Fruit fly (Drosophila melanogaster) whole organism, wandering third instar larva: ENCODE results near the gene CG5776.

Experiments
- CG32264 ChIP-seq: fragments of 200-800 bp; sonication (Bioruptor generic); optimal IDR thresholded peaks from 2 replicates; lab custom pipeline; 2016; ENCODE audit warnings: missing biosample characterization, missing genetic modification characterization
- CrebA ChIP-seq: fragments of 200-800 bp; sonication (Bioruptor generic); optimal IDR thresholded peaks from 2 replicates; lab custom pipeline; 2016; ENCODE audit warnings: missing biosample characterization, mild to moderate bottlenecking, missing genetic modification characterization, borderline replicate concordance
- Dfd ChIP-seq: fragments of >200 bp; optimal IDR thresholded peaks from 2 replicates; lab custom pipeline; 2017; ENCODE audit warnings: missing biosample characterization, missing genetic modification characterization
- Dif ChIP-seq: fragments of 200-275, 200-300 bp; sonication (Bioruptor generic); optimal IDR thresholded peaks from 2 replicates; lab custom pipeline; 2018; ENCODE audit warnings: missing biosample characterization, missing genetic modification characterization; ENCODE audit not compliant: partially characterized antibody
- GATAd ChIP-seq: sonication (Bioruptor generic); optimal IDR thresholded peaks from 2 replicates; lab custom pipeline; 2016; ENCODE audit warnings: missing biosample characterization, missing genetic modification characterization
- HLH106 ChIP-seq: fragments of 200-800 bp; optimal IDR thresholded peaks from 3 replicates; lab custom pipeline; 2019; ENCODE audit warnings: missing biosample characterization, mild to moderate bottlenecking, missing genetic modification characterization, moderate library complexity
- Hr78 ChIP-seq: fragments of >200 bp; optimal IDR thresholded peaks from 2 replicates; lab custom pipeline; 2017; ENCODE audit warnings: missing biosample characterization, missing genetic modification characterization
- Mio ChIP-seq: sonication (Bioruptor generic); optimal IDR thresholded peaks from 2 replicates; lab custom pipeline; 2016; ENCODE audit warnings: missing biosample characterization, missing genetic modification characterization
- Myc ChIP-seq: fragments of >200 bp; optimal IDR thresholded peaks from 2 replicates; lab custom pipeline; 2017
- OdsH ChIP-seq: fragments of 200-800 bp; sonication (Bioruptor generic); optimal IDR thresholded peaks from 2 replicates; lab custom pipeline; 2016; ENCODE audit warnings: missing biosample characterization, mild to moderate bottlenecking, missing genetic modification characterization
- Rel ChIP-seq, 2 experiments: fragments of 200-800 bp; sonication (Bioruptor generic) in 1 of 2; optimal IDR thresholded peaks; 2 replicates in 1 of 2; 3 replicates in 1 of 2; lab custom pipeline; 2016 to 2019; ENCODE audit warnings: mild to moderate bottlenecking in 2 of 2, missing biosample characterization in 2 of 2, missing genetic modification characterization in 2 of 2, moderate library complexity in 1 of 2
- Sp1 ChIP-seq: fragments of 200-800 bp; sonication (Bioruptor generic); optimal IDR thresholded peaks from 3 replicates; lab custom pipeline; 2019; ENCODE audit warnings: missing biosample characterization, mild to moderate bottlenecking, missing genetic modification characterization, moderate library complexity
- Vsx2 ChIP-seq: fragments of 200-300, 225-300 bp; sonication (Bioruptor generic); optimal IDR thresholded peaks from 2 replicates; lab custom pipeline; 2018; ENCODE audit warnings: missing biosample characterization, missing genetic modification characterization; ENCODE audit not compliant: partially characterized antibody
- br ChIP-seq: fragments of 200-800 bp; sonication (Bioruptor generic); optimal IDR thresholded peaks from 2 replicates; lab custom pipeline; 2016; ENCODE audit warnings: missing biosample characterization, missing genetic modification characterization
- brk ChIP-seq: fragments of 200-800 bp; sonication (Bioruptor generic); optimal IDR thresholded peaks from 2 replicates; lab custom pipeline; 2016; ENCODE audit warnings: missing biosample characterization, mild to moderate bottlenecking, missing genetic modification characterization
- dl ChIP-seq, 2 experiments: fragments of 175-275, 200-275 bp in 1 of 2; fragments of 200-275 bp in 1 of 2; sonication (Bioruptor generic); optimal IDR thresholded peaks; lab custom pipeline; 2018; ENCODE audit warnings: mild to moderate bottlenecking in 2 of 2, missing biosample characterization in 2 of 2, missing genetic modification characterization in 2 of 2, moderate library complexity in 2 of 2; ENCODE audit not compliant: partially characterized antibody in 2 of 2, insufficient read depth in 1 of 2
- dmrt93B ChIP-seq: fragments of 200-800 bp; sonication (Bioruptor generic); optimal IDR thresholded peaks from 2 replicates; lab custom pipeline; 2018; ENCODE audit warnings: missing biosample characterization, mild to moderate bottlenecking, missing genetic modification characterization
- dsf ChIP-seq: sonication (Bioruptor generic); optimal IDR thresholded peaks from 2 replicates; lab custom pipeline; 2016; ENCODE audit warnings: missing biosample characterization, missing genetic modification characterization, borderline replicate concordance
- ey ChIP-seq: fragments of 200-800 bp; sonication (Bioruptor generic); optimal IDR thresholded peaks from 2 replicates; lab custom pipeline; 2016; ENCODE audit warnings: missing biosample characterization, missing genetic modification characterization
- fru ChIP-seq: fragments of 200-800 bp; sonication (Bioruptor generic); optimal IDR thresholded peaks from 3 replicates; lab custom pipeline; 2016; ENCODE audit warnings: missing biosample characterization, mild to moderate bottlenecking, missing genetic modification characterization
- h ChIP-seq: fragments of 200-800 bp; sonication (Bioruptor generic); optimal IDR thresholded peaks from 3 replicates; lab custom pipeline; 2016; ENCODE audit warnings: missing biosample characterization, mild to moderate bottlenecking, missing genetic modification characterization
- jim ChIP-seq: fragments of 175-275, 200-325 bp; sonication (Bioruptor generic); optimal IDR thresholded peaks from 2 replicates; lab custom pipeline; 2016; ENCODE audit warnings: missing biosample characterization, mild to moderate bottlenecking, missing genetic modification characterization
- lola ChIP-seq: fragments of >200 bp; optimal IDR thresholded peaks from 2 replicates; lab custom pipeline; 2017; ENCODE audit warnings: missing biosample characterization, missing genetic modification characterization
- pan ChIP-seq: fragments of >200 bp; optimal IDR thresholded peaks from 2 replicates; lab custom pipeline; 2017
- psq ChIP-seq: fragments of 200-800 bp; sonication (Bioruptor generic); optimal IDR thresholded peaks from 3 replicates; lab custom pipeline; 2017; ENCODE audit warnings: missing biosample characterization, mild to moderate bottlenecking, missing genetic modification characterization, moderate library complexity
- rgr ChIP-seq: fragments of 200-800 bp; sonication (Bioruptor generic); optimal IDR thresholded peaks from 3 replicates; lab custom pipeline; 2016; ENCODE audit warnings: missing biosample characterization, mild to moderate bottlenecking, missing genetic modification characterization
- sage ChIP-seq: fragments of 200-800 bp; sonication (Bioruptor generic); optimal IDR thresholded peaks from 2 replicates; lab custom pipeline; 2016; ENCODE audit warnings: missing biosample characterization, mild to moderate bottlenecking, missing genetic modification characterization
- sv ChIP-seq: fragments of 200-800 bp; sonication (Bioruptor generic); optimal IDR thresholded peaks from 3 replicates; lab custom pipeline; 2016; ENCODE audit warnings: missing biosample characterization, missing genetic modification characterization
- tai ChIP-seq: sonication (Bioruptor generic); optimal IDR thresholded peaks from 2 replicates; lab custom pipeline; 2016; ENCODE audit warnings: missing biosample characterization, missing genetic modification characterization
- usp ChIP-seq: fragments of >200 bp; optimal IDR thresholded peaks from 2 replicates; lab custom pipeline; 2017; ENCODE audit warnings: missing biosample characterization, missing genetic modification characterization
- woc ChIP-seq: sonication (Bioruptor generic); optimal IDR thresholded peaks from 2 replicates; lab custom pipeline; 2016; ENCODE audit warnings: missing biosample characterization, mild to moderate bottlenecking, missing genetic modification characterization

The CG5776 gene

dm6 chr2L:12678286-12678685 lies 26.0 kb downstream of the CG5776 start:
- TF ChIP-seq dmrt93B (GFP tag; lab: Kevin White, UChicago): no peak
- TF ChIP-seq Myc: no peak
- TF ChIP-seq sage (GFP tag; lab: Kevin White, UChicago): no peak
- no peak for TF ChIP-seq Dfd (GFP tag; lab: Kevin White, UChicago)
- no peak for TF ChIP-seq psq
- TF ChIP-seq Vsx2 (GFP tag; lab: Kevin White, UChicago): no peak

DNA sequence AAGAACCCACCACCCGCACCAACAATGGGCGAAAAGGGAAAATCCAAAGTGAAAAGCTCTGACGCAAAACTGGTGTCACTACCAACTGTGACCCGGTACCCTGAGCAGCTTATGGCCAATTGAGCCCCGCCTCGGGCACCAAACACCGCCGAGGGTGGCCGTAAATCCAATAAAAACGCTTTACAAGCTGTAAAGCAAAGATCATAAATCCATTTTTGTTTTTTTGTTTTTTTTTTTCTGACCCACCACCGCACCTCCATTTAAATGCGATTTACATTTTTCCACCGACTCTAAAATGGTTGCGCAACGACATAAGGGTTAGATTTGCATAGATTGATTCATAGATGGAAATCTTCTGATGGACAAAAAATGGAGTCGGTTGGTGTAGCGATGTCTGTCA lies 29.9 kb downstream of the CG5776 start:
- no peak for TF ChIP-seq br
- no peak for TF ChIP-seq dsf (GFP tag; lab: Kevin White, UChicago)
- TF ChIP-seq jim (GFP tag; lab: Kevin White, UChicago): no peak
- TF ChIP-seq HLH106 (tag; lab: Kevin White, UChicago): no peak
- no peak for TF ChIP-seq woc
- TF ChIP-seq lola (GFP tag; lab: Kevin White, UChicago): no peak
- no peak for TF ChIP-seq Rel (GFP tag; optimal IDR thresholded peaks at IDR 0.05; lab: Kevin White, UChicago)
- TF ChIP-seq Rel (tag; optimal IDR thresholded peaks at IDR 0.05; lab: Kevin White, UChicago): no peak
- no peak for TF ChIP-seq tai (GFP tag; lab: Kevin White, UChicago)
- no peak for TF ChIP-seq usp (GFP tag; lab: Kevin White, UChicago)
- TF ChIP-seq GATAd (GFP tag; lab: Kevin White, UChicago): no peak
- no peak for TF ChIP-seq dl (GFP tag; optimal IDR thresholded peaks at IDR 0.05; lab: Kevin White, UChicago; ENCODE audit: insufficient read depth in 1 of 2, partially characterized antibody in 2 of 2)
- no peak for TF ChIP-seq brk (GFP tag; lab: Kevin White, UChicago)
- TF ChIP-seq Sp1 (GFP tag; lab: Kevin White, UChicago): no peak
- no peak for TF ChIP-seq rgr (GFP tag; lab: Kevin White, UChicago)
- no peak for TF ChIP-seq ey (GFP tag; lab: Kevin White, UChicago)
- no peak for TF ChIP-seq Myc
- no peak for TF ChIP-seq pan (lab: Kevin White, UChicago)

dm6 chr2L:12672296-12672695 lies 32.0 kb downstream of the CG5776 start:
- TF ChIP-seq Sp1 (GFP tag; lab: Kevin White, UChicago) (no peak), h (GFP tag; lab: Kevin White, UChicago) (no peak), jim (GFP tag; lab: Kevin White, UChicago) (no peak)

- no peak for TF ChIP-seq woc
- no peak for TF ChIP-seq sage (GFP tag; lab: Kevin White, UChicago)
- no peak for TF ChIP-seq brk (GFP tag; lab: Kevin White, UChicago)
- no peak for TF ChIP-seq Hr78 (GFP tag; lab: Kevin White, UChicago)
- no peak for TF ChIP-seq jim (GFP tag; lab: Kevin White, UChicago)
- no peak for TF ChIP-seq OdsH (GFP tag; lab: Kevin White, UChicago)
- no peak for TF ChIP-seq lola (GFP tag; lab: Kevin White, UChicago)
- no peak for TF ChIP-seq pan (lab: Kevin White, UChicago)
- TF ChIP-seq CG32264 (GFP tag; lab: Kevin White, UChicago): no peak
- TF ChIP-seq psq: no peak
- TF ChIP-seq CrebA (GFP tag; lab: Kevin White, UChicago): no peak
- TF ChIP-seq Rel (GFP tag; optimal IDR thresholded peaks at IDR 0.05; lab: Kevin White, UChicago): no peak
- no peak for TF ChIP-seq Rel (tag; optimal IDR thresholded peaks at IDR 0.05; lab: Kevin White, UChicago)
- no peak for TF ChIP-seq Mio (GFP tag; lab: Kevin White, UChicago)
- TF ChIP-seq Sp1 (GFP tag; lab: Kevin White, UChicago): no peak
- no peak for TF ChIP-seq rgr (GFP tag; lab: Kevin White, UChicago)
- TF ChIP-seq, all 38 proteins: peak for 0
Observed at dm6 chr2L:12669614-12670013, 34.6 kb downstream of the CG5776 start, which contains the start of gene Nepl7. Gene Nepl7 (minus strand): TSS chr2L:12669714.

DNA sequence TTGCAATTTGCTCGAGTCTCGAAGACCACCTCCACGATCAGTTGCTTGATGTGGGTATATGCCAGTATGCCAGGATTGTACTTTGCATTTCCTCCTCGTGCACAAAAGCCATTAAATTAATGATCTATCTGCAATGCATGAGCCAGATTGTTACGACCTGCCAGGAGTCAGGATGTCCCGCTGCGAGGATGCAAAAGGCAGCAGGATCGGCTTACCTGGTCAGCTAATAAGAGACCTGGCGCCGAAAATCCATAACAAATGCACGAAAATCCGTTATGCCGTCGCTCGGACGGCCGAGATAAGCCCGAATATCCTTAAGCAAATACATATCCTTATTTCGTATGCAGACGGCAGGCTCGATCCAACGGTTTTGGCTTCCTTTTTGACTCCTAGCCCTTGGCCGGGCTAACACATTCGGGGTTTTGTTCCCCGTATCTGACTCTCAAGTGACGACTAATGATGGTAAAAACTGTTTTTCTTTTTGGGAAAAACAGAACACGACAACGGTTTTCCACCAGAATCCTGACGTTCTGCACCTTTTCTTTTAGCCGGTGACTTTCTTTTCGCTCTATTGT lies 38.2 kb downstream of the CG5776 start:
- TF ChIP-seq Dif (GFP tag; lab: Kevin White, UChicago) (no peak), pan (lab: Kevin White, UChicago) (no peak), Mio (GFP tag; lab: Kevin White, UChicago) (no peak), sv (GFP tag; lab: Kevin White, UChicago) (no peak), fru (no peak), lola (GFP tag; lab: Kevin White, UChicago) (no peak)
